Fruit fly (Drosophila melanogaster) whole organism: ENCODE measurements around the gene GstO3.
A peak's percentile ranks its signal among the peaks of the same experiment; 100 is the strongest.

Source experiments
- CG8478 ChIP-seq: fragments of >200 bp; optimal IDR thresholded peaks from 2 replicates; lab custom pipeline; 2018; ENCODE audit warnings: inconsistent platforms
- Dll ChIP-seq: fragments of >200 bp; optimal IDR thresholded peaks from 2 replicates; lab custom pipeline; 2017
- EcR ChIP-seq, 2 experiments: fragments of >200 bp; optimal IDR thresholded peaks; 2 replicates each; lab custom pipeline; 2017; ENCODE audit warnings: missing biosample characterization in 2 of 2, missing genetic modification characterization in 2 of 2, missing genetic modification reagents in 2 of 2
- pan ChIP-seq: fragments of >200 bp; optimal IDR thresholded peaks from 2 replicates; lab custom pipeline; 2017
- psq ChIP-seq: fragments of >200 bp; optimal IDR thresholded peaks from 2 replicates; lab custom pipeline; 2017
- usp ChIP-seq: fragments of >200 bp; optimal IDR thresholded peaks from 2 replicates; lab custom pipeline; 2017; ENCODE audit warnings: missing biosample characterization, missing genetic modification characterization, mixed read lengths

GstO3 gene

DNA sequence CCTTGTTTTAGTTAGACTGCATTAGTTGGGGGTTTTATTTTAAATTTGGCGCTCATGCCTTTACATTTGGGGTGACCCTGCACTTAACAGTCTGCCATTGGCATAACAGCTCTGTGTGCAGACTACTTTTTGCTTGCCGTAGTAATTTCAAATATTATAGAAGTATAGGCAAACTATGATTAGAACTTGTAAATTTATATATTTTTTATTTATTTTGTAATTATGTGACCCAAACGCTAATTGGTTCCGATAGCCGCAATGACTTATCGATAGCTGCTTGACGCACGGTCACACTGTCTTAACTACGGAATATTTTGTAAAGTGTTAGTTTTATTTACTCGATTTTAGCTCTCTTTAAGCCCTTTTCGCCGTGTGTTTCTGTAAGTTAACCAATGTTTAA lies 26.0 kb downstream of the GstO3 start, which contains the start of gene rhea:
Gene rhea (plus strand): TSS at position 292 of the 400 bp plus-strand sequence.
- TF ChIP-seq EcR (GFP tag; optimal IDR thresholded peaks at IDR 0.05; lab: Kevin White, UChicago) (no peak), pan (lab: Kevin White, UChicago) (no peak), usp (GFP tag; lab: Kevin White, UChicago) (no peak), psq (lab: Kevin White, UChicago) (no peak), CG8478 (no peak), Dll (no peak)

DNA sequence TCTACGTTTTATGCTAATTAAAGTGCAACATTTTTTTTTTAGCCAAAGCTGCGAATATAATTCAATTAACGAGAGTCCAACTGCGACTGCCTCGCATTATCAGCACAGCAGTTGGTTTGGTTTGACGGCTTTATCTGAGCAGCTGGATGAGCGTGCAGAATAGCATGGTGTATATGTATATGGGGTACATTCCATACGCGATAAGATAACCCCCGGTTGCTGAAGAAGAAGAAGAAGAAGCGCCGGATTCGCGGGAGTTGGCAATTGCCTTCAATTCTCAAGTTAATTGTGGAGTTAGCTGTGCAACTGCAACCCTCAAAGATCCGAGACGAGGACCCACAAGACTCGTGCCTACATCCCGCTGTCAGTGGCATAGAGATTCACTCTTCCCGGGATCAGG lies 26.8 kb downstream of the GstO3 start:
- TF ChIP-seq pan (lab: Kevin White, UChicago), result no peak
- no peak for TF ChIP-seq Dll
- TF ChIP-seq CG8478, result no peak
- TF ChIP-seq psq (lab: Kevin White, UChicago), result no peak
- no peak for TF ChIP-seq usp (GFP tag; lab: Kevin White, UChicago)

DNA sequence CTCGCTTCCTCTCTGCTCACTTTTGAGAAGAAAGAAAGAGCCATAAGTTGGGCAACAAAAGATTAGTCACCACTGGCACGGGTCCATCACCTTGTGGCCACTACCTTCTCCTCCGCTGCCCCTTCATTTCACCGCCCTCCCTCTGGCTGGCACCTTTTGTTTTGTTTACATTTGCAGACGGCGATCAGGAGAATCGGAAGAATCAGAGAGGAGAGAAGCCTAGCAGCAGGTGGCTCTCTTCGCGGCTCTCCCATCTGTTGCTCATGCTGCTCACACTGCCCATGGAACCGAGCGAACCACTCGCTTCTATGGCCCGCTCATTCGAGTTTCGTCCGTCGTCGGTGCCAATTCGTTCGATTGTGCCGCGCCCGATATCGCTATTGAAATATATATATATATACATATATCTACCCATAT lies 27.7 kb downstream of the GstO3 start:
- TF ChIP-seq EcR (GFP tag; optimal IDR thresholded peaks at IDR 0.05; lab: Kevin White, UChicago) (peak; percentile 44 to 60), pan (lab: Kevin White, UChicago) (no peak), Dll (no peak)

DNA sequence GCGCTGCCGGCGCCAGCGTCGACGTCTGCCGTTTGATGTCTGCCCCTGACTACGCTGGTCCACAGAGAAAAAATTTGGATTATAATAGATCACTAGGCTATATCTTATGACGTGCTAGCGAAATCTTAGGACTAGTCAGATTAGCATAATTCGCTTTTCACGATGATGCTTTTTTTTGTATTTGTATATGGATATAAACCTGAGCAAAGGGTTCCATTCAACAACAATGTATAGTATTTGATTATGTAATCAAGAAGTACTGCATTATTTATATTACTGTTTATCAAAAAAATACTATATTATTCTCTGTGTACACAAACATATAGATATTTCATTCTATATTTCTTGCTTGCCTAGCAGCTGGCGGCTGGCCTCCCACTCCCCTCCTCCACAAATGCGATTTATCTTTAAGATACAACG lies 28.4 kb downstream of the GstO3 start:
- TF ChIP-seq psq (lab: Kevin White, UChicago), result no peak
- TF ChIP-seq usp (GFP tag; lab: Kevin White, UChicago), result no peak
- no peak for TF ChIP-seq pan (lab: Kevin White, UChicago)
- TF ChIP-seq Dll, result no peak
- TF ChIP-seq EcR (GFP tag; optimal IDR thresholded peaks at IDR 0.05; lab: Kevin White, UChicago), result no peak

DNA sequence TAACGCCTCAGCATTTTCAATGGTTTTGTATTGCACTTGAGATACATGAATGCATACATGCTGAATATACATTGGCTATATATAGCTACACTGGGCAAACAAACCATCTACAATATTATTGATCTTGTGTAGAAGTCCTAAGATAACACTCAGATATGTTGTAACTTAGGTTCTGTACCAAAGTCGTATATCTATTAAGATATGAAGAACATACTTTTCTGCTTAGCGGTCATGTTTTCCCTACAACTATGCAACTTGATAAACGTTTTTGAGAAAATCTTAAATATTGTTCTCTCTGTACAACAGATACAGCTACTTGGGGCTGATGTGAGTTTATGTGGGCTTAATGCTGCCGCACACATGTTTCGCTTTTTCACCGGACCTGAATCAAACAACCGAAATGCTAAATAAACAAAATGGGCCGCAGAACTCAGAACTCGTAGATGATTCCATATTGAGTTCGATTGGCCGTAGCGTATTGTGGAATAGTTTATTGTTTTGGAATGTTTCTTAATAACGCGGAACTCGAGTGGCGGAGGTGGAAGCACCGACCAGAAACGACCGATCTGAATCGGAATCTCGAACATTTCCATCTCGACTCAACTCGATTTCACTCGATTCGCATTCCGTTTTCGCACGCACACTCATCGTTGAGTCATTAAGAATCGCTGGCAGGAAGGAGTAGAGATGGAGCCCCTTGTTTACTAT lies 30.7 kb downstream of the GstO3 start:
- TF ChIP-seq usp (GFP tag; lab: Kevin White, UChicago) (no peak), EcR (GFP tag; optimal IDR thresholded peaks at IDR 0.05; lab: Kevin White, UChicago) (no peak), Dll (no peak), CG8478 (no peak), psq (lab: Kevin White, UChicago) (no peak), pan (lab: Kevin White, UChicago) (no peak)

DNA sequence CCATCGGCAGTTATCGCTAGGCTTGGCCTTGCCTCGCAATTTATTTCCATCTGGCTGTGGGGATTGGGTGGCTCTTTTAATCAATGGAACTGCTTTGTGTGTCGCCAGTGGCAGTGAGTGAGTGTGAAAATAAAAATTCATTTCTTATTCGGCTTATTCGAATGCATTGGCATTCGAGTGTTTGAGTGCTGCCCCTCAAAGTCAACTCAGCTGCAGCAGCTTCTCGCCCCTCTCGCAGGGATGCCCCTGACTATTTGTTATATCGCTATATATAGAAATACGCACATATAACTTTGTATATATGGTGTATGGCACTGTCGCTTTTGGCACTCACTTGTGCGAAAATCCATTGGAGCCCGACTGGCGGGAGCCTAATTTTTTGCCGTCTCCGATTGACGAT lies 32.2 kb downstream of the GstO3 start:
- TF ChIP-seq EcR (GFP tag; optimal IDR thresholded peaks at IDR 0.05; lab: Kevin White, UChicago), result no peak
- no peak for TF ChIP-seq pan (lab: Kevin White, UChicago)
- no peak for TF ChIP-seq usp (GFP tag; lab: Kevin White, UChicago)
- TF ChIP-seq CG8478, result no peak
- no peak for TF ChIP-seq psq (lab: Kevin White, UChicago)
- TF ChIP-seq Dll, result no peak

DNA sequence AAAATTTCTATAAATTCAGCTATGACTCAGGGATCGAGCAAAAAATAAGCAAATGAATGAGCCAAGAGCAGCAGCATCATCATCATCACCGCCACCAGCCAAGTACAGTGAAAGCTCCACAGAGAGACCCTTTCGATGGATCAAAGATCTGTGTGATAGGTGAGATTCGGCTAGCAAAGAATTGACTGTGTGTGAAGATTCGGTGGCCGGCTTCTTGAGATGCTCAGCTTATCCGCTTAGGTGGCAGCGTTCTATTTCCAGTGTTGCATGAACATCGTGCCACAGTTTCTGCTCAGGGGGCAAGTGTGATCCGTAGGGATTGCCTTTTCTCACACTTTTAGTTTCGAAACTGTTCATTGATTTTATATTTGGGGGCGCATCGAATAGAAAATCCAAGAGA lies 34.4 kb downstream of the GstO3 start:
- TF ChIP-seq Dll, result no peak
- no peak for TF ChIP-seq EcR (GFP tag; optimal IDR thresholded peaks at IDR 0.05; lab: Kevin White, UChicago)
- TF ChIP-seq psq (lab: Kevin White, UChicago), result no peak
- TF ChIP-seq CG8478, result no peak
- no peak for TF ChIP-seq pan (lab: Kevin White, UChicago)
- no peak for TF ChIP-seq usp (GFP tag; lab: Kevin White, UChicago)

DNA sequence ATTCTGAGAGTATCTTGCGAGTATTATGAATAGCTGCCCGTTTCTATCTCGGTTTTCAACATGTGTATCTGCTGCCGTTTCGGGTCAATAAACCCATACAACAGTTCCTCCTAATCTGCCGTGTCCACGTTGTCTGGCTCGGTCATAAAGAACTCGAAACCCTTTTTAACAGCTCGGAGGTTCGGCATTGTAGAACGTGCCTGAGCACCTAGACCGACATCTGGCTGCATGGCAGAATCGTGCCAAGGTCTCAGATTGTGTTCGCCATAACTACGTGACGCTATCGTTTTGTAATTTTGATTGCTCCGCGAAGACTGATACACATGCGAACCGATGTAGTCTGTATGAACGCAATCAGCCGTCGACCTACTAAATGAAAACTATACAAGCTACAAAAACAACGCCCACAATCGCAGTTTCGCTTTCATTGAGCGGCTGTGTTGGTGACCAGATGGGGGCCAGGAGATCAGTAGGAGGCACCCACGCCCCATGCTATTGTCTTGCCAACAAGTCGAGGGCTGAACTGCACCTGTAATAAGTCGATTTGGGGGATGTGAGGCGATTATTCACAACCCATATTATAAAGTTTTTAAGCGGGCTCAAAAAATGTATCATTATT lies 35.4 kb downstream of the GstO3 start:
- TF ChIP-seq usp (GFP tag; lab: Kevin White, UChicago) (no peak), CG8478 (no peak), Dll (no peak), psq (lab: Kevin White, UChicago) (no peak), pan (lab: Kevin White, UChicago) (no peak), EcR (GFP tag; optimal IDR thresholded peaks at IDR 0.05; lab: Kevin White, UChicago) (peak in 1 of 2 experiments; percentile 53)

DNA sequence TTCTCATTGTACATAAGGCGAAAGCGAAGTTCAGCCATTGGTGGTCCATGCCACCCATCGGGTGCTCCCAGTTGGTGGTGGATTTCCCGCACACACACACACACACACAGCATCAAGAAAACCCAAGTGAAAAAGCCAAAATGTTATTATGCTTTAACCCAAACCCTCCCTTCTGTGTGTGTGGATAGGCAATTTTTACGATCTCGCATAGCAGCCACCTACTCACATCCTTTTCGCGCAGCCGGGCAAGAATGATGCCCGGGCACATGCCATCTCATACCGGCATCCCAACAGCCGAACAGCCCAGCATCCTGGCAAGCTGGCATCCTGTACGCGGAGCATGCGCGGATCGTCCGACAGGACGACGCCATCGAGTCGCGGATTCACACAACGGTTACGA lies 38.3 kb downstream of the GstO3 start:
- TF ChIP-seq EcR (GFP tag; optimal IDR thresholded peaks at IDR 0.05; lab: Kevin White, UChicago) (no peak), usp (GFP tag; lab: Kevin White, UChicago) (no peak), pan (lab: Kevin White, UChicago) (no peak), CG8478 (no peak), psq (lab: Kevin White, UChicago) (no peak), Dll (no peak)

DNA sequence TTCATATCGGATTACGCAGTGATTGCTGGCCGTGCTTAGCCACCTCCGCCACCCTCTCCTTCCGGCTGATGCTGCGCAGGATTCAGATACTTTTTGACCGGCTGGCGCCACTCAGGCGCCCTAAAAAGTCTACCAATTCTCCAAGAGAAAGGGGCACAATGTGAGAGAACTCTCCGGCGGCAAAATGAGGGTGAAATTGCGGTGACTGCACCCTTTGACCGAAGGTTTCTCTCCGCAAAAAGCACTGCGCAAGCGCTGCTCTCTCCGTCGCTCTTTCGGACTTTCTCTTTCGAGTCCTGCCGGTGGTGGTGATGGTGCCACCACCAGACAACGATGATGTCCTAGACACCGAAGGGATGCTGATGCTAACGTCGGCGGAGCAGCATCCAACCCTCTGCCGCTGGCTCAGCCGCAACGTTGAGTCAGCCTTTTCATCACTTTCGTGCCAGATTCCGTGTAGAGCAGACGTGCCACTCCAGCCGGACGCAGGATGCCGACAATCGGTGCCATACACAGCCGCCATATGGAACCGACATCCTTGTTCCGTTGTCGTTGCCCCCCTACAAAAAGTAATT lies 41.2 kb downstream of the GstO3 start:
- TF ChIP-seq CG8478 (no peak), psq (lab: Kevin White, UChicago) (no peak), pan (lab: Kevin White, UChicago) (no peak), usp (GFP tag; lab: Kevin White, UChicago) (no peak), Dll (no peak)

DNA sequence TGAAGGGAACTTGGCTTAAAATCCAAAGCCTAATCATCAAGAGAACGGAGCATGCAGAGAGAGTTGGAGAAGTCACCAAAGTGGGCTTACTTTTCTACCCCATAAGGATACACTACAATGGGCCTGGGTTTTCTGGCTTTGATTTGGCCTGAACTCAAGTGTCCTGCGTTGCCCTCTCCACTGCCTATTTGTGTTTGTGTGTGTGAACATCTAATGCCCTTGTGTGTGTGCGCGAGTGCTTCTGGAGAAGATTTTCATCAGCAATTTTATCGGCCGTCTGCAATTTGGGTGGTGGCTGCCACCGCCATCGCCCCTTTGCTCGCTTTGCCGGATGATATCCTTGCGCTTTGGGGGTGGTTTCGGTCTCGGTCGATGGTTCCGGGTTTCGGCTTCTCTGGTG lies 42.0 kb downstream of the GstO3 start:
- no peak for TF ChIP-seq pan (lab: Kevin White, UChicago)
- no peak for TF ChIP-seq CG8478
- no peak for TF ChIP-seq EcR (GFP tag; optimal IDR thresholded peaks at IDR 0.05; lab: Kevin White, UChicago)
- TF ChIP-seq usp (GFP tag; lab: Kevin White, UChicago), result no peak
- TF ChIP-seq psq (lab: Kevin White, UChicago), result no peak
- no peak for TF ChIP-seq Dll
